Worm (Caenorhabditis elegans): ENCODE results near the gene F18G5.1.

F18G5.1 gene

ce11 chrX:9296591-9296990 is 36.9 kb downstream of the F18G5.1 start, which contains the start of gene gly-13 (continued):
- TF ChIP-seq ceh-34 (tag; optimal IDR thresholded peaks at IDR 0.05) (peak; percentile 40), ref-2 (tag; optimal IDR thresholded peaks at IDR 0.05) (peak; percentile 44), unc-86 (tag; optimal IDR thresholded peaks at IDR 0.05) (peak; percentile 60), ztf-16 (tag; optimal IDR thresholded peaks at IDR 0.05) (peak; percentile 43), fkh-10 (GFP tag; optimal IDR thresholded peaks at IDR 0.05) (no peak), zip-5 (tag; optimal IDR thresholded peaks at IDR 0.05) (peak; percentile 61), ttx-3 (tag; optimal IDR thresholded peaks at IDR 0.05) (peak; percentile 71), elt-2 (tag; optimal IDR thresholded peaks at IDR 0.05) (peak; percentile 82), nfya-1 (tag; optimal IDR thresholded peaks at IDR 0.05) (peak; percentile 68), ceh-31 (tag; optimal IDR thresholded peaks at IDR 0.05) (peak; percentile 57), K02D7.2 (tag; optimal IDR thresholded peaks at IDR 0.05) (no peak), K09A11.1 (tag; optimal IDR thresholded peaks at IDR 0.05; ENCODE audit: insufficient read depth) (peak; percentile 88), hlh-6 (tag; optimal IDR thresholded peaks at IDR 0.05) (no peak), C08G9.2 (tag; optimal IDR thresholded peaks at IDR 0.05) (no peak), ceh-22 (tag; optimal IDR thresholded peaks at IDR 0.05) (no peak), ceh-18 (tag; optimal IDR thresholded peaks at IDR 0.05) (no peak), lin-11 (tag; optimal IDR thresholded peaks at IDR 0.05) (peak; percentile 46), unc-3 (GFP tag; conservative IDR thresholded peaks at IDR 0.05) (no peak), unc-3 (tag; optimal IDR thresholded peaks at IDR 0.05) (peak; percentile 42), npax-4 (tag; optimal IDR thresholded peaks at IDR 0.05) (peak; percentile 39), pqm-1 (tag; optimal IDR thresholded peaks at IDR 0.05) (no peak), gmeb-2 (tag; optimal IDR thresholded peaks at IDR 0.05) (peak; percentile 44)

- TF ChIP-seq ama-1 (optimal IDR thresholded peaks at IDR 0.05), result no peak
- no peak for TF ChIP-seq hlh-30 (tag; optimal IDR thresholded peaks at IDR 0.05; ENCODE audit: insufficient read depth)
- no peak for TF ChIP-seq ceh-22 (tag; optimal IDR thresholded peaks at IDR 0.05)
- TF ChIP-seq pax-1 (tag; optimal IDR thresholded peaks at IDR 0.05), result no peak
- TF ChIP-seq nhr-232 (tag; optimal IDR thresholded peaks at IDR 0.05), result no peak
- no peak for TF ChIP-seq unc-55 (GFP tag; optimal IDR thresholded peaks at IDR 0.05)
- no peak for TF ChIP-seq pqm-1 (tag; optimal IDR thresholded peaks at IDR 0.05)
- no peak for TF ChIP-seq ceh-2 (tag; optimal IDR thresholded peaks at IDR 0.05)
- no peak for TF ChIP-seq ceh-31 (tag; optimal IDR thresholded peaks at IDR 0.05)
- no peak for TF ChIP-seq nhr-11 (tag; optimal IDR thresholded peaks at IDR 0.05)
- no peak for TF ChIP-seq gmeb-2 (tag; optimal IDR thresholded peaks at IDR 0.05)
- no peak for TF ChIP-seq lin-11 (tag; optimal IDR thresholded peaks at IDR 0.05)
- no peak for TF ChIP-seq sox-2 (GFP tag; IDR thresholded peaks at IDR 0.05)
- no peak for TF ChIP-seq hlh-13 (GFP tag; optimal IDR thresholded peaks at IDR 0.05)
- no peak for TF ChIP-seq odd-2 (tag; optimal IDR thresholded peaks at IDR 0.05)
These were observed 38.2 kb downstream of the F18G5.1 start, which contains the start of gene B0416.7 for ce11 chrX:9297834-9298233. B0416.7 (minus strand) TSS chrX:9297934.

- TF ChIP-seq elt-4 (tag; optimal IDR thresholded peaks at IDR 0.05) (no peak), pat-9 (tag; optimal IDR thresholded peaks at IDR 0.05) (no peak), hlh-15 (tag; optimal IDR thresholded peaks at IDR 0.05) (no peak), Y22D7AL.16 (tag; optimal IDR thresholded peaks at IDR 0.05) (no peak), tbx-7 (tag; optimal IDR thresholded peaks at IDR 0.05) (no peak), ahr-1 (tag; optimal IDR thresholded peaks at IDR 0.05) (no peak), fax-1 (tag; optimal IDR thresholded peaks at IDR 0.05) (no peak)
These were observed 39.2 kb downstream of the F18G5.1 start, which contains the start of gene B0416.2 for ce11 chrX:9298846-9299245. B0416.2 (plus strand) TSS chrX:9299146.

ce11 chrX:9300379-9300778 is 40.7 kb downstream of the F18G5.1 start:
- peak; percentile 17 for TF ChIP-seq tbx-2 (tag; optimal IDR thresholded peaks at IDR 0.05)
- no peak for TF ChIP-seq ref-2 (tag; optimal IDR thresholded peaks at IDR 0.05)
- peak; percentile 3 for TF ChIP-seq pat-9 (tag; optimal IDR thresholded peaks at IDR 0.05)
- peak; percentile 39 for TF ChIP-seq rnt-1 (tag; optimal IDR thresholded peaks at IDR 0.05)
- TF ChIP-seq pag-3 (tag; optimal IDR thresholded peaks at IDR 0.05; ENCODE audit: borderline replicate concordance), result no peak
- TF ChIP-seq unc-55 (GFP tag; optimal IDR thresholded peaks at IDR 0.05), result peak; percentile 20
- peak; percentile 19 for TF ChIP-seq nfya-1 (tag; optimal IDR thresholded peaks at IDR 0.05)
- no peak for TF ChIP-seq pax-1 (tag; optimal IDR thresholded peaks at IDR 0.05)
- peak; percentile 26 for TF ChIP-seq hlh-30 (tag; optimal IDR thresholded peaks at IDR 0.05; ENCODE audit: insufficient read depth)
- TF ChIP-seq hlh-15 (tag; optimal IDR thresholded peaks at IDR 0.05), result no peak
